Fruit fly (Drosophila melanogaster): ENCODE data around the gene Set.

The Set gene

dm6 chr3R:15249735-15250134 is 13.6 kb upstream of the Set start, which contains the start of gene CG42404 (continued):
- TF ChIP-seq Sox102F (GFP tag; optimal IDR thresholded peaks at IDR 0.05): no peak
- no peak for TF ChIP-seq disco-r (GFP tag; optimal IDR thresholded peaks at IDR 0.05)
- no peak for TF ChIP-seq CG8281 (tag; optimal IDR thresholded peaks at IDR 0.05)
- peak; percentile 45 for TF ChIP-seq D (optimal IDR thresholded peaks at IDR 0.05)
- TF ChIP-seq D (GFP tag; optimal IDR thresholded peaks at IDR 0.05): no peak
- no peak for TF ChIP-seq CG4282 (GFP tag; optimal IDR thresholded peaks at IDR 0.05)
- no peak for TF ChIP-seq ap (GFP tag; IDR thresholded peaks at IDR 0.05)
- no peak for TF ChIP-seq dan (GFP tag; IDR thresholded peaks at IDR 0.05)
- TF ChIP-seq Hsf (GFP tag; optimal IDR thresholded peaks at IDR 0.05): no peak
- no peak for TF ChIP-seq esg (GFP tag; conservative IDR thresholded peaks at IDR 0.05)
- no peak for TF ChIP-seq CG2120 (GFP tag; optimal IDR thresholded peaks at IDR 0.05)
- TF ChIP-seq CG13775 (GFP tag; optimal IDR thresholded peaks at IDR 0.05): no peak
- no peak for TF ChIP-seq Atf6 (GFP tag; IDR thresholded peaks at IDR 0.05)
- no peak for TF ChIP-seq CG7987 (GFP tag; optimal IDR thresholded peaks at IDR 0.05)
- TF ChIP-seq CG8388 (GFP tag; optimal IDR thresholded peaks at IDR 0.05): peak; percentile 16
- no peak for TF ChIP-seq CG12219 (GFP tag; optimal IDR thresholded peaks at IDR 0.05)
- no peak for TF ChIP-seq bcd (GFP tag; optimal IDR thresholded peaks at IDR 0.05)
- no peak for TF ChIP-seq CG10959 (GFP tag; IDR thresholded peaks at IDR 0.05)
- TF ChIP-seq row (GFP tag; IDR thresholded peaks at IDR 0.05): peak; percentile 18; the same call in 1 of the 3 replicates
- no peak for TF ChIP-seq CG10274 (GFP tag; optimal IDR thresholded peaks at IDR 0.05)
- no peak for TF ChIP-seq Dip2 (GFP tag; IDR thresholded peaks at IDR 0.05)
- TF ChIP-seq hb (GFP tag; IDR thresholded peaks at IDR 0.05; ENCODE audit: partially characterized antibody): no peak
- no peak for TF ChIP-seq CG18764 (GFP tag; optimal IDR thresholded peaks at IDR 0.05)
- peak; percentile 51 for TF ChIP-seq pzg (GFP tag; optimal IDR thresholded peaks at IDR 0.05)
- TF ChIP-seq aop (GFP tag; IDR thresholded peaks at IDR 0.05): no peak
- TF ChIP-seq Sox100B (GFP tag; optimal IDR thresholded peaks at IDR 0.05): no peak
- peak; percentile 5 for TF ChIP-seq CG10267 (tag; optimal IDR thresholded peaks at IDR 0.05)
- TF ChIP-seq Side (GFP tag; optimal IDR thresholded peaks at IDR 0.05): no peak
- TF ChIP-seq CG11398 (GFP tag; optimal IDR thresholded peaks at IDR 0.05): no peak
- TF ChIP-seq CHES-1-like (GFP tag; optimal IDR thresholded peaks at IDR 0.05): no peak
- TF ChIP-seq CG15514 (GFP tag; optimal IDR thresholded peaks at IDR 0.05): peak; percentile 99
- TF ChIP-seq CG12155 (GFP tag; optimal IDR thresholded peaks at IDR 0.05): no peak
- TF ChIP-seq CG13424 (tag; optimal IDR thresholded peaks at IDR 0.05): no peak
- TF ChIP-seq p53 (GFP tag; optimal IDR thresholded peaks at IDR 0.05): no peak
- no peak for TF ChIP-seq ranshi (GFP tag; IDR thresholded peaks at IDR 0.05)
- TF ChIP-seq sisA (GFP tag; IDR thresholded peaks at IDR 0.05): no peak
- TF ChIP-seq Med (GFP tag): peak; percentile 82
- TF ChIP-seq Hey (tag; optimal IDR thresholded peaks at IDR 0.05): no peak
- TF ChIP-seq sr (GFP tag; IDR thresholded peaks at IDR 0.05): no peak
- TF ChIP-seq lov (optimal IDR thresholded peaks at IDR 0.05): no peak
- TF ChIP-seq lov (GFP tag; IDR thresholded peaks at IDR 0.05): no peak
- TF ChIP-seq Fer3 (tag; optimal IDR thresholded peaks at IDR 0.05): no peak
- TF ChIP-seq tup (GFP tag; optimal IDR thresholded peaks at IDR 0.05): no peak
- TF ChIP-seq CG4730 (GFP tag; IDR thresholded peaks at IDR 0.05): no peak
- no peak for TF ChIP-seq vnd (GFP tag; IDR thresholded peaks at IDR 0.05; ENCODE audit: partially characterized antibody)
- no peak for TF ChIP-seq CG6791 (GFP tag; IDR thresholded peaks at IDR 0.05; ENCODE audit: partially characterized antibody)
- TF ChIP-seq CG17568 (GFP tag; optimal IDR thresholded peaks at IDR 0.05): no peak
- TF ChIP-seq dati (GFP tag; IDR thresholded peaks at IDR 0.05): no peak
- TF ChIP-seq luna (GFP tag; optimal IDR thresholded peaks at IDR 0.05): no peak
- no peak for TF ChIP-seq az2 (GFP tag; optimal IDR thresholded peaks at IDR 0.05)
- TF ChIP-seq MTF-1 (GFP tag; optimal IDR thresholded peaks at IDR 0.05; ENCODE audit: borderline replicate concordance): no peak
- TF ChIP-seq CoRest (tag; optimal IDR thresholded peaks at IDR 0.05): peak; percentile 22

All from whole organism, embryonic.